Worm (Caenorhabditis elegans): Measurements from ENCODE around the gene fbxc-51.

Gene fbxc-51

DNA sequence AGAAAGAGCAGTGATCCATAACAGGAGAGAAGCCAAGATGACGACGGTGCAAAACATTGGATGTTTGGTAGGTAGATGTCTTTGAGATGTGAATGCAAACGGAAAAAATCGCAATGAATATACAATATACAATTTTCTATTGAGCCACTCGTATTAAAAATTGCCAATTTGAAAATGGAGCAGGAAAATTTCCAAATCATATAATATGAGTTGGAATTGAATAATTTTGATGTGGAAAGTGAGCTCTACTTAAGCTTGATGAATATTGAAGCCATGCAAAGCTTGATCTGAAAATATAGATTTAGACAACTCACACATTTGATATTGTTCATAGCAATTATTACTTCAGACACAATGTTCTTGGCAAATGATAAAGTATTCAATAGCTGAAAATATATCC is 30.2 kb upstream of the fbxc-51 start, which contains the start of gene F28A10.8:
F28A10.8 (minus strand) TSS at position 101 of the 400 bp plus-strand sequence.
- TF ChIP-seq elt-2 (tag; optimal IDR thresholded peaks at IDR 0.05) (no peak), eyg-1 (tag; optimal IDR thresholded peaks at IDR 0.05) (no peak), dmd-4 (tag; optimal IDR thresholded peaks at IDR 0.05; ENCODE audit: borderline replicate concordance) (no peak), ztf-16 (tag; optimal IDR thresholded peaks at IDR 0.05) (no peak), ceh-19 (GFP tag; optimal IDR thresholded peaks at IDR 0.05) (no peak), pha-2 (tag; optimal IDR thresholded peaks at IDR 0.05) (no peak), Y22D7AL.16 (tag; optimal IDR thresholded peaks at IDR 0.05) (no peak), ceh-48 (tag; optimal IDR thresholded peaks at IDR 0.05) (no peak), odd-2 (tag; optimal IDR thresholded peaks at IDR 0.05) (no peak), ets-4 (tag; optimal IDR thresholded peaks at IDR 0.05) (no peak), hlh-6 (tag; optimal IDR thresholded peaks at IDR 0.05) (no peak), zip-5 (tag; optimal IDR thresholded peaks at IDR 0.05) (no peak), madf-2 (tag; optimal IDR thresholded peaks at IDR 0.05) (no peak), npax-4 (tag; optimal IDR thresholded peaks at IDR 0.05) (no peak), ahr-1 (tag; optimal IDR thresholded peaks at IDR 0.05) (no peak), sox-4 (tag; optimal IDR thresholded peaks at IDR 0.05) (no peak)

DNA sequence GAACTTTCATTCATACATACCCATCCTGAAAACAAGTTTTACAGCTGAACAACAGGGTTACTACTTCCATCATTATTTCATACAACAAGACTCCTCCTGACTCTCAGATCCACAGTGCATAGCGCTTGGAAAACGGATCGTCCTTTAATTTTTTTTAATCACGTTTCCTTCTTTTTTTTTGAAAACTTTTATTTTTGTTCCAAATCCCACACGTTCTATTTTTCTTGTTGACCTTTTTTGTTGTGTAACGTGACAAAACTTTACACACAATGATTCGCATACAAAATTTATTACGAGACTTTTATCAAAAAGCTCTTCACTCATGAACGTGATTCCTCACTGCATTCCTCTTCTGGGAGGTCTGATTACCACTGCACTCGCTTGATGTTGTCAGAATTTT is 28.5 kb upstream of the fbxc-51 start, which contains the start of gene clc-33:
clc-33 (plus strand) TSS at position 301 of the 400 bp plus-strand sequence.
- no peak for TF ChIP-seq hlh-6 (tag; optimal IDR thresholded peaks at IDR 0.05)

DNA sequence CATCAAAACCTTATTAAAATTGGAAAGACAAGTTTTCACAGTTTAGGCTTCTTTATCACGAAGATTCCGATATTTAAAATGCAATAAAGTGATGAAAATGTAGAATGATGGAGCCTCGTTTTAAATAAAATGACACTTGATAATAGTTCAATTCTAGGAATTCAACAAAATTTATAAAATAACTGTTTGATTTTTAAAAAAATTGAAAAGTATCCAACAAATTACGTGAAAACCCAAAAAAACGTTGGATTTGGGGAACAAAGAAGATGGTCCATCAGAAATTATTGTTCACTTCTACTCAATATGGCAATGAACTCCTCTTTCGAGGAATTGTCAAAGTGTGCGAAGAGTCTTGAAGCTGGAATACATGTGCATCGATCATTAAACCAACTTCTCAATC is 24.6 kb upstream of the fbxc-51 start, which contains the start of gene F28A10.4:
F28A10.4 (plus strand) TSS at position 301 of the 400 bp plus-strand sequence.
- TF ChIP-seq unc-86 (tag; optimal IDR thresholded peaks at IDR 0.05) = no peak
- TF ChIP-seq mec-3 (tag; optimal IDR thresholded peaks at IDR 0.05; ENCODE audit: borderline replicate concordance) = no peak
- TF ChIP-seq ceh-31 (tag; optimal IDR thresholded peaks at IDR 0.05) = no peak
- no peak for TF ChIP-seq pros-1 (tag; optimal IDR thresholded peaks at IDR 0.05)

DNA sequence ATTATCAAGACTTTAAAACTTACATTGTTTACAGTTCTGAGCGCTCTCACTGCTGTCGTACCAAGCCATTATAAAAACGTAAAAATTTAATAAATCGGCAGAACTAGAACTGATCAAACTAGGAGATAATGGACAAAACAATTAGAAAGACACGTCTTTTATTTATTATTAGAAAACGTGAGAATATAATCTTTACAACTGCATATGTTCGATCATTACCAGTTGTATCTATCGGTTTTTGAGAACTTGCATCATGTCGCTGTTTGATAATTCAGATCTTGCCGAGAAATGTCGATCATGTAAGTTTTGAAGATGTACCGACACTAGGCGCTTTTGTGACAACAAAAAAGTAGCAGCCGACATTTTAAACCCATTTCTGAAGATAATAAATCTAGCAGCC is 23.0 kb upstream of the fbxc-51 start, which contains the start of gene F28A10.7:
F28A10.7 (minus strand) TSS at position 101 of the 400 bp plus-strand sequence.
- TF ChIP-seq unc-55 (GFP tag; optimal IDR thresholded peaks at IDR 0.05) = no peak
- TF ChIP-seq C38D4.7 (GFP tag; optimal IDR thresholded peaks at IDR 0.05) = no peak
- no peak for TF ChIP-seq unc-86 (tag; optimal IDR thresholded peaks at IDR 0.05)

DNA sequence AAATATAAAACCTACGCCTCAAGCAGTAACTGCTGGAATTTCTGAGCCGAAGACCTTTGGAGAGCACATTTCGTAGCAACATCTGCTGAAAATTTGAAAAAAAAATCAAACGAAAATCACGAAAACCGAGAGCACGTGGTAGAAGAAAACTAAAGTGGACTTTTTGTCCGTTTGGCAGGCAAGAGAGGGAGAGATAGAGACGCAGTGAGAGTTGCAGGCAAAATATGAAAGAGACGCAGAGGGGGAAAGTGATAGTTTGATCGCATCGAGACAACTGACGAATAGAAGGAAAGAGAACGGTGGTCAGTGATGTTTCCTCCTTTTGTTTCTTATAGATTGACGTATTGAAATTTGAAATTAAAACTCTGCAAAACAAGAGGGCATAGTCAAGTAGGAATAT is 20.1 kb upstream of the fbxc-51 start, which contains the start of the genes acdh-9 and F28A10.13:
acdh-9 (minus strand) TSS at position 85 of the 400 bp plus-strand sequence.
F28A10.13 (plus strand) TSS at position 294 of the 400 bp plus-strand sequence.
- TF ChIP-seq hlh-30 (tag; optimal IDR thresholded peaks at IDR 0.05; ENCODE audit: insufficient read depth) (peak; percentile 35), fax-1 (tag; optimal IDR thresholded peaks at IDR 0.05) (no peak), gmeb-2 (tag; optimal IDR thresholded peaks at IDR 0.05) (no peak), elt-2 (tag; optimal IDR thresholded peaks at IDR 0.05) (no peak), rnt-1 (tag; optimal IDR thresholded peaks at IDR 0.05) (no peak), ceh-31 (tag; optimal IDR thresholded peaks at IDR 0.05) (no peak), elt-4 (tag; optimal IDR thresholded peaks at IDR 0.05) (no peak), unc-55 (GFP tag; optimal IDR thresholded peaks at IDR 0.05) (peak; percentile 81), zip-5 (tag; optimal IDR thresholded peaks at IDR 0.05) (no peak), nhr-11 (tag; optimal IDR thresholded peaks at IDR 0.05) (no peak), ztf-16 (tag; optimal IDR thresholded peaks at IDR 0.05) (no peak), C38D4.7 (GFP tag; optimal IDR thresholded peaks at IDR 0.05) (no peak), syd-9 (tag; optimal IDR thresholded peaks at IDR 0.05) (no peak), ceh-6 (GFP tag; optimal IDR thresholded peaks at IDR 0.05) (no peak), tbx-2 (tag; optimal IDR thresholded peaks at IDR 0.05) (no peak), lim-6 (tag; optimal IDR thresholded peaks at IDR 0.05) (no peak), ahr-1 (tag; optimal IDR thresholded peaks at IDR 0.05) (no peak), hlh-15 (tag; optimal IDR thresholded peaks at IDR 0.05) (no peak), ceh-18 (tag; optimal IDR thresholded peaks at IDR 0.05) (peak; percentile 10), dve-1 (tag; optimal IDR thresholded peaks at IDR 0.05) (no peak), nfya-1 (tag; optimal IDR thresholded peaks at IDR 0.05) (peak; percentile 43), ets-4 (tag; optimal IDR thresholded peaks at IDR 0.05) (no peak), odd-2 (tag; optimal IDR thresholded peaks at IDR 0.05) (no peak)

Measured in whole organism, late embryonic.